Worm (Caenorhabditis elegans) whole organism, young adult: ENCODE data around the gene F43G6.4.
A peak's percentile ranks its signal among the peaks of the same experiment; 100 is the strongest.

Experiments
- B0035.1 ChIP-seq: sonication (generic microtip); optimal IDR thresholded peaks from 2 replicates; lab custom pipeline; 2016; ENCODE audit warnings: missing genetic modification characterization, mild to moderate bottlenecking, missing compliant biosample characterization, missing genotype, missing genetic modification reagents
- B0336.3 ChIP-seq: fragments of 200-800 bp; sonication (Bioruptor generic); IDR thresholded peaks from 2 replicates; pipeline ENCODE4 v1.3.6; 2022; ENCODE audit warnings: missing genetic modification characterization, missing compliant biosample characterization
- C06A6.2 ChIP-seq: fragments of 200-800 bp; sonication (Bioruptor generic); conservative IDR thresholded peaks from 2 replicates; pipeline ENCODE4 v1.3.6; 2022; ENCODE audit warnings: missing genetic modification characterization, missing compliant biosample characterization
- D2030.7 ChIP-seq: fragments of 200-800 bp; sonication (Bioruptor generic); IDR thresholded peaks from 2 replicates; pipeline ENCODE4 v1.3.6; 2022; ENCODE audit warnings: missing genetic modification reagents, missing genetic modification characterization, missing compliant biosample characterization
- F22D6.2 ChIP-seq: sonication (generic microtip); optimal IDR thresholded peaks from 2 replicates; lab custom pipeline; 2016; ENCODE audit warnings: mild to moderate bottlenecking, missing genetic modification characterization, missing compliant biosample characterization
- F23B12.7 ChIP-seq: sonication (generic microtip); optimal IDR thresholded peaks from 2 replicates; lab custom pipeline; 2017; ENCODE audit warnings: missing genetic modification characterization, mild to moderate bottlenecking, missing compliant biosample characterization, antibody characterized with exemption, moderate library complexity; ENCODE audit not compliant: insufficient read depth
- F57C9.4 ChIP-seq: sonication (generic microtip); optimal IDR thresholded peaks from 2 replicates; lab custom pipeline; 2017; ENCODE audit warnings: mild to moderate bottlenecking, missing genetic modification characterization, missing compliant biosample characterization
- T07F8.4 ChIP-seq: sonication (generic microtip); optimal IDR thresholded peaks from 2 replicates; lab custom pipeline; 2016; ENCODE audit warnings: mild to moderate bottlenecking, missing genetic modification characterization, moderate library complexity, missing compliant biosample characterization
- T26A5.8 ChIP-seq: sonication (generic microtip); optimal IDR thresholded peaks from 2 replicates; lab custom pipeline; 2016; ENCODE audit warnings: missing genetic modification characterization, missing compliant biosample characterization
- Y53F4B.3 ChIP-seq: fragments of 200-800 bp; sonication (Bioruptor generic); IDR thresholded peaks from 2 replicates; pipeline ENCODE4 v1.3.6; 2022; ENCODE audit warnings: missing genetic modification reagents, missing genetic modification characterization, missing compliant biosample characterization
- Y53G8AR.9 ChIP-seq: fragments of 200-800 bp; sonication (Bioruptor generic); conservative IDR thresholded peaks from 2 replicates; pipeline ENCODE4 v1.3.6; 2022; ENCODE audit warnings: missing genetic modification reagents, missing genetic modification characterization, missing compliant biosample characterization
- Y67H2A.10 ChIP-seq: fragments of 200-800 bp; sonication (Bioruptor generic); conservative IDR thresholded peaks from 2 replicates; pipeline ENCODE4 v1.3.6; 2022; ENCODE audit warnings: missing genetic modification reagents, missing genetic modification characterization, missing compliant biosample characterization
- Y95B8A.8 ChIP-seq: fragments of 200-800 bp; sonication (Bioruptor generic); IDR thresholded peaks from 2 replicates; pipeline ENCODE4 v1.3.6; 2022; ENCODE audit warnings: missing genetic modification reagents, missing genetic modification characterization, missing compliant biosample characterization
- aptf-3 ChIP-seq: fragments of 200-800 bp; sonication (Bioruptor generic); IDR thresholded peaks from 2 replicates; pipeline ENCODE4 v1.3.6; 2022; ENCODE audit warnings: missing genetic modification characterization, missing compliant biosample characterization
- attf-6 ChIP-seq: fragments of 200-800 bp; sonication (Bioruptor generic); IDR thresholded peaks from 2 replicates; pipeline ENCODE4 v1.3.6; 2022; ENCODE audit warnings: missing genetic modification reagents, missing genetic modification characterization, missing compliant biosample characterization
- bed-1 ChIP-seq: fragments of 200-800 bp; sonication (Bioruptor generic); IDR thresholded peaks from 2 replicates; pipeline ENCODE4 v1.3.6; 2022; ENCODE audit warnings: missing genetic modification reagents, missing genetic modification characterization, missing compliant biosample characterization
- ccch-3 ChIP-seq: fragments of 200-800 bp; sonication (Bioruptor generic); optimal IDR thresholded peaks from 2 replicates; lab custom pipeline; 2018; ENCODE audit warnings: mild to moderate bottlenecking, missing genetic modification characterization, missing compliant biosample characterization
- cebp-1 ChIP-seq, 2 experiments: fragments of 200-800 bp in 1 of 2; sonication (Bioruptor generic) in 1 of 2; sonication (generic microtip) in 1 of 2; IDR thresholded peaks in 1 of 2; optimal IDR thresholded peaks in 1 of 2; 2 replicates each; pipeline versions ENCODE4 v1.3.6 to Lab custom; 2017 to 2022; ENCODE audit warnings: missing compliant biosample characterization in 2 of 2, missing genetic modification characterization in 2 of 2, mild to moderate bottlenecking in 1 of 2, missing genetic modification reagents in 1 of 2, moderate library complexity in 1 of 2
- ceh-100 ChIP-seq: fragments of 200-800 bp; sonication (Bioruptor generic); IDR thresholded peaks from 2 replicates; pipeline ENCODE4 v1.3.6; 2022; ENCODE audit warnings: missing genetic modification reagents, missing genetic modification characterization, missing compliant biosample characterization
- ceh-27 ChIP-seq: fragments of 200-800 bp; sonication (Bioruptor generic); optimal IDR thresholded peaks from 2 replicates; lab custom pipeline; 2018; ENCODE audit warnings: mild to moderate bottlenecking, missing genetic modification characterization, moderate library complexity, missing compliant biosample characterization
- ceh-58 ChIP-seq: fragments of 200-800 bp; sonication (Bioruptor generic); IDR thresholded peaks from 2 replicates; pipeline ENCODE4 v1.3.6; 2022; ENCODE audit warnings: missing genetic modification characterization, missing compliant biosample characterization
- ceh-79 ChIP-seq: sonication (generic microtip); optimal IDR thresholded peaks from 2 replicates; lab custom pipeline; 2017; ENCODE audit warnings: mild to moderate bottlenecking, missing genetic modification characterization, missing compliant biosample characterization
- ceh-91 ChIP-seq: fragments of 200-800 bp; sonication (Bioruptor generic); IDR thresholded peaks from 2 replicates; pipeline ENCODE4 v1.3.6; 2022; ENCODE audit warnings: missing genetic modification reagents, missing genetic modification characterization, missing compliant biosample characterization
- egl-18 ChIP-seq: fragments of 200-800 bp; sonication (Bioruptor generic); IDR thresholded peaks from 2 replicates; pipeline ENCODE4 v1.3.6; 2022; ENCODE audit warnings: missing genetic modification reagents, missing genetic modification characterization, missing compliant biosample characterization
- ets-4 ChIP-seq: fragments of 200-800 bp; sonication (Bioruptor generic); optimal IDR thresholded peaks from 2 replicates; lab custom pipeline; 2018; ENCODE audit warnings: mild to moderate bottlenecking, missing genetic modification characterization, missing compliant biosample characterization
- gei-17 ChIP-seq: fragments of 200-800 bp; sonication (Bioruptor generic); optimal IDR thresholded peaks from 2 replicates; lab custom pipeline; 2018; ENCODE audit warnings: mild to moderate bottlenecking, missing genetic modification characterization, missing compliant biosample characterization
- hlh-26 ChIP-seq: fragments of 200-800 bp; sonication (Bioruptor generic); conservative IDR thresholded peaks from 2 replicates; pipeline ENCODE4 v1.3.6; 2022; ENCODE audit warnings: missing genetic modification reagents, missing genetic modification characterization, missing compliant biosample characterization
- lag-1 ChIP-seq: fragments of 200-800 bp; sonication (Bioruptor generic); IDR thresholded peaks from 2 replicates; pipeline ENCODE4 v1.3.6; 2022; ENCODE audit warnings: missing genetic modification reagents, missing genetic modification characterization, missing compliant biosample characterization
- lin-40 ChIP-seq: sonication (generic microtip); optimal IDR thresholded peaks from 2 replicates; lab custom pipeline; 2016; ENCODE audit warnings: missing genetic modification characterization, mild to moderate bottlenecking, missing compliant biosample characterization, missing genotype, missing genetic modification reagents
- lin-54 ChIP-seq: fragments of 200-800 bp; sonication (Bioruptor generic); optimal IDR thresholded peaks from 2 replicates; lab custom pipeline; 2018; ENCODE audit warnings: mild to moderate bottlenecking, missing genetic modification characterization, missing compliant biosample characterization
- lsl-1 ChIP-seq: fragments of 200-800 bp; sonication (Bioruptor generic); optimal IDR thresholded peaks from 2 replicates; lab custom pipeline; 2018; ENCODE audit warnings: mild to moderate bottlenecking, missing genetic modification characterization, moderate library complexity, missing compliant biosample characterization
- madf-8 ChIP-seq: fragments of 200-800 bp; sonication (Bioruptor generic); conservative IDR thresholded peaks from 2 replicates; pipeline ENCODE4 v1.3.6; 2022; ENCODE audit warnings: missing genetic modification reagents, missing genetic modification characterization, missing compliant biosample characterization
- mcd-1 ChIP-seq: fragments of 200-800 bp; sonication (Bioruptor generic); IDR thresholded peaks from 2 replicates; pipeline ENCODE4 v1.3.6; 2022; ENCODE audit warnings: missing genetic modification reagents, missing genetic modification characterization, missing compliant biosample characterization
- nfya-2 ChIP-seq: fragments of 200-800 bp; sonication (Bioruptor generic); IDR thresholded peaks from 2 replicates; pipeline ENCODE4 v1.3.6; 2022; ENCODE audit warnings: missing genetic modification reagents, missing genetic modification characterization, missing compliant biosample characterization
- nfyb-1 ChIP-seq: fragments of 200-800 bp; sonication (Bioruptor generic); IDR thresholded peaks from 2 replicates; pipeline ENCODE4 v1.3.6; 2022; ENCODE audit warnings: missing genetic modification reagents, missing genetic modification characterization, missing compliant biosample characterization
- nhr-179 ChIP-seq: sonication (generic microtip); optimal IDR thresholded peaks from 2 replicates; lab custom pipeline; 2016; ENCODE audit warnings: mild to moderate bottlenecking, missing genetic modification characterization, missing compliant biosample characterization
- nhr-27 ChIP-seq: fragments of 200-800 bp; sonication (Bioruptor generic); optimal IDR thresholded peaks from 2 replicates; lab custom pipeline; 2018; ENCODE audit warnings: mild to moderate bottlenecking, missing genetic modification characterization, moderate library complexity, missing compliant biosample characterization
- nhr-80 ChIP-seq: sonication (generic microtip); optimal IDR thresholded peaks from 2 replicates; lab custom pipeline; 2016; ENCODE audit warnings: missing genetic modification characterization, missing compliant biosample characterization
- nhr-90 ChIP-seq: sonication (generic microtip); optimal IDR thresholded peaks from 2 replicates; lab custom pipeline; 2016; ENCODE audit warnings: missing genotype, mild to moderate bottlenecking, missing genetic modification characterization, missing compliant biosample characterization
- rcor-1 ChIP-seq: fragments of 200-800 bp; sonication (Bioruptor generic); IDR thresholded peaks from 2 replicates; pipeline ENCODE4 v1.3.6; 2022; ENCODE audit warnings: missing genetic modification reagents, missing genetic modification characterization, missing compliant biosample characterization
- snpc-1.3 ChIP-seq: sonication (generic microtip); optimal IDR thresholded peaks from 2 replicates; lab custom pipeline; 2017; ENCODE audit warnings: missing genetic modification characterization, mild to moderate bottlenecking, missing compliant biosample characterization, antibody characterized with exemption, moderate library complexity, missing genotype, missing genetic modification reagents; ENCODE audit not compliant: insufficient read depth
- snpc-4 ChIP-seq, 5 experiments: fragments of 150-350 bp in 1 of 5; sonication (generic microtip) in 4 of 5; optimal IDR thresholded peaks; 2 replicates each; lab custom pipeline; 2014 to 2018; ENCODE audit warnings: missing genetic modification characterization in 5 of 5, missing biosample characterization in 3 of 5, antibody characterized with exemption in 2 of 5, mild to moderate bottlenecking in 2 of 5, missing compliant biosample characterization in 2 of 5, missing genotype in 2 of 5, moderate library complexity in 2 of 5, missing genetic modification reagents in 1 of 5
- sptf-2 ChIP-seq: fragments of 200-800 bp; sonication (Bioruptor generic); optimal IDR thresholded peaks from 2 replicates; lab custom pipeline; 2018; ENCODE audit warnings: mild to moderate bottlenecking, missing genetic modification characterization, missing compliant biosample characterization
- unc-62 ChIP-seq: fragments of 150-350 bp; optimal IDR thresholded peaks from 2 replicates; lab custom pipeline; 2014; ENCODE audit warnings: missing biosample characterization, missing genetic modification reagents, missing genetic modification characterization
- xnd-1 ChIP-seq: sonication (generic microtip); optimal IDR thresholded peaks from 2 replicates; lab custom pipeline; 2016; ENCODE audit warnings: missing genotype, missing genetic modification reagents, missing genetic modification characterization, missing compliant biosample characterization
- zim-3 ChIP-seq: sonication (generic microtip); optimal IDR thresholded peaks from 2 replicates; lab custom pipeline; 2017; ENCODE audit warnings: mild to moderate bottlenecking, missing genetic modification characterization, moderate library complexity, missing compliant biosample characterization
- ztf-18 ChIP-seq: sonication (generic microtip); optimal IDR thresholded peaks from 2 replicates; lab custom pipeline; 2016; ENCODE audit warnings: missing genotype, mild to moderate bottlenecking, missing genetic modification characterization, missing compliant biosample characterization
- ztf-26 ChIP-seq: sonication (generic microtip); optimal IDR thresholded peaks from 2 replicates; lab custom pipeline; 2017; ENCODE audit warnings: missing genetic modification characterization, missing compliant biosample characterization

Gene F43G6.4

DNA sequence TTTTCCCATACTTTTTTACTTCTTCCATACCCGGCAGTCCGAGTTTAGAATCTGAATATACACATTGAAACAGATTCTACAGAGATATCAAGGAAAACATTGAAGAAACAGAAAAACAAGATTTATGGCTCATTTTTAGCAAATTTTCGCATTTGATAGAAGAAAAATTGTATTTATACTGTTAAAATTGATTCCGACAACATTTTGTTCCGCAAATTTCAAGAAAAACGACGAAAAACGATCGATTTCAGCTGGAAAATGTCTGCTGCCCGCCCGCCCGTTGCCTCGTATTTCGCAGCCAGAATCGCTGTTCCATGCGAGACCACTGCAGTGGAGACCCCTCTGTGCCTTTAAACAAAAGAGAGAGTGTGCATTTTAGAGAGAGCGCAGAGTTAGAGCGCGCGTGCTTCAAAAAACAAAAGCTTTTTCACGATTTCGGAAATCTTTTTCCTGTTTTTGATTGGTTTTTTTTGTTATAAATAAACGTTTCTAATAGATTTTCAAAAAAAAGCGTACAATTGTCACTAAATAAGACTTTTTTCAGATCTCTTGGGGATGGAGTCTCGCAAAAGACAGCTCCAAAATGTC lies 12.6 kb upstream of the F43G6.4 start, which contains the start of the genes patr-1 and dna-2 (continued):
- TF ChIP-seq gei-17 (GFP tag; lab: Kevin White, UChicago) (no peak), lin-54 (GFP tag; lab: Kevin White, UChicago) (peak; percentile 57), cebp-1 (GFP tag; IDR thresholded peaks at IDR 0.05; lab: Robert Waterston, UW) (no peak), cebp-1 (tag; optimal IDR thresholded peaks at IDR 0.05; lab: Kevin White, UChicago) (peak; percentile 63), D2030.7 (GFP tag; lab: Robert Waterston, UW) (peak; percentile 43), F22D6.2 (tag; lab: Kevin White, UChicago) (no peak), ceh-91 (GFP tag; lab: Robert Waterston, UW) (peak; percentile 69), F23B12.7 (tag; lab: Kevin White, UChicago) (peak; percentile 63), nhr-90 (no peak), lag-1 (GFP tag; lab: Robert Waterston, UW) (no peak), sptf-2 (GFP tag; lab: Kevin White, UChicago) (no peak), madf-8 (no peak), ceh-79 (tag; lab: Kevin White, UChicago) (no peak), B0035.1 (tag; lab: Kevin White, UChicago) (no peak), unc-62 (GFP tag; lab: Kevin White, UChicago) (no peak), Y53G8AR.9 (GFP tag; lab: Robert Waterston, UW) (no peak), snpc-1.3 (no peak), lin-40 (no peak), T07F8.4 (no peak), ceh-100 (no peak), Y53F4B.3 (GFP tag; lab: Robert Waterston, UW) (no peak), lsl-1 (peak; percentile 65), Y95B8A.8 (no peak), T26A5.8 (no peak), zim-3 (tag; lab: Kevin White, UChicago) (no peak), snpc-4 (GFP tag; optimal IDR thresholded peaks at IDR 0.05; lab: Kevin White, UChicago) (no peak), snpc-4 (tag; optimal IDR thresholded peaks at IDR 0.05; lab: Kevin White, UChicago) (peak in 3 of 4 experiments; percentile 7 to 63 (median 44)), ccch-3 (no peak), rcor-1 (GFP tag; lab: Robert Waterston, UW) (no peak), nhr-27 (tag; lab: Kevin White, UChicago) (no peak), nhr-179 (no peak), nfyb-1 (GFP tag; lab: Robert Waterston, UW) (no peak), xnd-1 (tag; lab: Kevin White, UChicago) (no peak), mcd-1 (peak; percentile 61), attf-6 (GFP tag; lab: Robert Waterston, UW) (no peak), nfya-2 (GFP tag; lab: Robert Waterston, UW) (no peak), Y67H2A.10 (no peak), bed-1 (no peak), ztf-18 (tag; lab: Kevin White, UChicago) (peak; percentile 16), nhr-80 (tag; lab: Kevin White, UChicago) (peak; percentile 24), C06A6.2 (GFP tag; lab: Robert Waterston, UW) (no peak), ztf-26 (tag; lab: Kevin White, UChicago) (no peak), hlh-26 (GFP tag; lab: Robert Waterston, UW) (no peak), egl-18 (GFP tag; lab: Robert Waterston, UW) (no peak), ceh-27 (peak; percentile 6), ets-4 (GFP tag; lab: Kevin White, UChicago) (no peak), B0336.3 (no peak), F57C9.4 (tag; lab: Kevin White, UChicago) (no peak), aptf-3 (GFP tag; lab: Robert Waterston, UW) (no peak), ceh-58 (GFP tag; lab: Robert Waterston, UW) (no peak)
